Fruit fly (Drosophila melanogaster) whole organism, embryonic: ENCODE results near the gene CG31650.

Experiments used
- B-H2 ChIP-seq: fragments of 200-800 bp; sonication (Bioruptor generic); optimal IDR thresholded peaks from 2 replicates; lab custom pipeline; 2018; ENCODE audit warnings: missing biosample characterization, mild to moderate bottlenecking, missing genetic modification characterization
- Bdp1 ChIP-seq: fragments of 200-800 bp; sonication (Bioruptor generic); optimal IDR thresholded peaks from 3 replicates; lab custom pipeline; 2016; ENCODE audit warnings: missing biosample characterization, missing genetic modification characterization
- CG10209 ChIP-seq: fragments of 200-800 bp; sonication (Bioruptor generic); optimal IDR thresholded peaks from 3 replicates; lab custom pipeline; 2017; ENCODE audit warnings: missing biosample characterization, mild to moderate bottlenecking, missing genetic modification characterization, missing genetic modification reagents
- CG12659 ChIP-seq: fragments of 200-800 bp; sonication (Bioruptor generic); optimal IDR thresholded peaks from 3 replicates; lab custom pipeline; 2017; ENCODE audit warnings: mild to moderate bottlenecking, missing biosample characterization, missing genetic modification reagents, missing genetic modification characterization
- CG14050 ChIP-seq: fragments of 200-800 bp; sonication (Bioruptor generic); IDR thresholded peaks from 3 replicates; pipeline ENCODE4 v1.3.6; 2022; ENCODE audit warnings: missing biosample characterization, missing genetic modification characterization
- CG15073 ChIP-seq: fragments of 200-800 bp; sonication (Bioruptor generic); optimal IDR thresholded peaks from 2 replicates; lab custom pipeline; 2016; ENCODE audit warnings: missing biosample characterization, missing genetic modification characterization
- CG15269 ChIP-seq: fragments of 200-800 bp; sonication (Bioruptor generic); optimal IDR thresholded peaks from 2 replicates; lab custom pipeline; 2018; ENCODE audit warnings: missing biosample characterization, mild to moderate bottlenecking, missing genetic modification characterization, moderate library complexity
- CG15601 ChIP-seq: fragments of 200-800 bp; sonication (Bioruptor generic); optimal IDR thresholded peaks from 3 replicates; lab custom pipeline; 2019; ENCODE audit warnings: missing biosample characterization, mild to moderate bottlenecking, missing genetic modification characterization, moderate library complexity
- CG15696 ChIP-seq: fragments of 200-800 bp; sonication (Bioruptor generic); optimal IDR thresholded peaks from 2 replicates; lab custom pipeline; 2019; ENCODE audit warnings: missing biosample characterization, mild to moderate bottlenecking, missing genetic modification characterization, moderate library complexity
- CG16815 ChIP-seq: fragments of 200-800 bp; sonication (Bioruptor generic); optimal IDR thresholded peaks from 3 replicates; lab custom pipeline; 2017; ENCODE audit warnings: missing biosample characterization, mild to moderate bottlenecking, missing genetic modification characterization
- CG17359 ChIP-seq: fragments of 200-800 bp; sonication (Bioruptor generic); optimal IDR thresholded peaks from 3 replicates; lab custom pipeline; 2018; ENCODE audit warnings: missing biosample characterization, mild to moderate bottlenecking, missing genetic modification characterization, moderate library complexity
- CG18619 ChIP-seq: fragments of 200-800 bp; sonication (Bioruptor generic); optimal IDR thresholded peaks from 3 replicates; lab custom pipeline; 2017; ENCODE audit warnings: missing biosample characterization, mild to moderate bottlenecking, missing genetic modification characterization
- CG2120 ChIP-seq: fragments of 200-800 bp; sonication (Bioruptor generic); optimal IDR thresholded peaks from 3 replicates; lab custom pipeline; 2016; ENCODE audit warnings: missing biosample characterization, missing genetic modification characterization
- CG2678 ChIP-seq: fragments of 200-800 bp; sonication (Bioruptor generic); optimal IDR thresholded peaks from 3 replicates; lab custom pipeline; 2019; ENCODE audit warnings: missing biosample characterization, mild to moderate bottlenecking, missing genetic modification characterization, moderate library complexity
- CG3281 ChIP-seq: fragments of 200-800 bp; sonication (Bioruptor generic); optimal IDR thresholded peaks from 3 replicates; lab custom pipeline; 2017; ENCODE audit warnings: missing biosample characterization, mild to moderate bottlenecking, missing genetic modification characterization
- CG8281 ChIP-seq: fragments of 200-800 bp; sonication (Bioruptor generic); optimal IDR thresholded peaks from 2 replicates; lab custom pipeline; 2018; ENCODE audit warnings: missing biosample characterization, mild to moderate bottlenecking, missing genetic modification characterization, moderate library complexity
- CG9437 ChIP-seq: fragments of 200-800 bp; sonication (Bioruptor generic); optimal IDR thresholded peaks from 2 replicates; lab custom pipeline; 2018; ENCODE audit warnings: missing biosample characterization, mild to moderate bottlenecking, missing genetic modification characterization
- D19A ChIP-seq: fragments of 200-800 bp; optimal IDR thresholded peaks from 3 replicates; lab custom pipeline; 2019; ENCODE audit warnings: missing biosample characterization, mild to moderate bottlenecking, missing genetic modification characterization, moderate library complexity
- Hand ChIP-seq: fragments of 200-800 bp; sonication (Bioruptor generic); optimal IDR thresholded peaks from 2 replicates; lab custom pipeline; 2017; ENCODE audit warnings: mild to moderate bottlenecking, missing biosample characterization, missing genetic modification reagents, missing genetic modification characterization
- HmgZ ChIP-seq: fragments of 200-800 bp; sonication (Bioruptor generic); optimal IDR thresholded peaks from 2 replicates; lab custom pipeline; 2018; ENCODE audit warnings: missing biosample characterization, mild to moderate bottlenecking, missing genetic modification characterization
- Hmr ChIP-seq: fragments of 200-800 bp; sonication (Bioruptor generic); optimal IDR thresholded peaks from 3 replicates; lab custom pipeline; 2017; ENCODE audit warnings: mild to moderate bottlenecking, missing biosample characterization, missing genetic modification reagents, missing genetic modification characterization
- Lhr ChIP-seq: fragments of 200-800 bp; sonication (Bioruptor generic); optimal IDR thresholded peaks from 3 replicates; lab custom pipeline; 2017; ENCODE audit warnings: mild to moderate bottlenecking, missing biosample characterization, missing genetic modification reagents, missing genetic modification characterization
- NFAT ChIP-seq: fragments of 200-800 bp; sonication (Bioruptor generic); IDR thresholded peaks from 2 replicates; pipeline ENCODE4 v1.3.6; 2022; ENCODE audit warnings: missing biosample characterization, missing genetic modification characterization
- Stat92E ChIP-seq, 3 experiments: fragments of >200 bp in 2 of 3; fragments of 200-800 bp in 1 of 3; sonication (Bioruptor generic) in 1 of 3; optimal IDR thresholded peaks; 2 replicates each; lab custom pipeline; 2017 to 2019; ENCODE audit warnings: missing biosample characterization in 3 of 3, missing genetic modification characterization in 3 of 3, mild to moderate bottlenecking in 1 of 3, moderate library complexity in 1 of 3
- Taf1 ChIP-seq: fragments of 200-800 bp; sonication (Bioruptor generic); IDR thresholded peaks from 2 replicates; pipeline ENCODE4 v1.3.6; 2022; ENCODE audit warnings: missing biosample characterization, missing genetic modification characterization
- Trl ChIP-seq, 3 experiments: fragments of >200 bp in 2 of 3; fragments of 200-800 bp in 1 of 3; sonication (Bioruptor generic) in 1 of 3; optimal IDR thresholded peaks; 2 replicates in 1 of 3; 3 replicates in 2 of 3; lab custom pipeline; 2016 to 2017; ENCODE audit warnings: missing biosample characterization in 1 of 3, missing genetic modification characterization in 1 of 3
- Usf ChIP-seq: fragments of 200-800 bp; sonication (Bioruptor generic); optimal IDR thresholded peaks from 2 replicates; lab custom pipeline; 2017; ENCODE audit warnings: missing genotype, missing biosample characterization, missing genetic modification characterization
- dm ChIP-seq: fragments of 200-800 bp; sonication (Bioruptor generic); optimal IDR thresholded peaks from 3 replicates; lab custom pipeline; 2016; ENCODE audit warnings: missing biosample characterization, missing genetic modification characterization
- dmrt11E ChIP-seq: fragments of 200-800 bp; sonication (Bioruptor generic); optimal IDR thresholded peaks from 3 replicates; lab custom pipeline; 2018; ENCODE audit warnings: missing biosample characterization, mild to moderate bottlenecking, missing genetic modification characterization, moderate library complexity
- emc ChIP-seq: fragments of 200-800 bp; sonication (Bioruptor generic); optimal IDR thresholded peaks from 2 replicates; lab custom pipeline; 2016; ENCODE audit warnings: missing biosample characterization, missing genetic modification characterization
- gsb-n ChIP-seq: fragments of 200-800 bp; sonication (Bioruptor generic); optimal IDR thresholded peaks from 3 replicates; lab custom pipeline; 2018; ENCODE audit warnings: missing biosample characterization, mild to moderate bottlenecking, missing genetic modification characterization
- hb ChIP-seq: fragments of 200-800 bp; sonication (Bioruptor generic); IDR thresholded peaks from 3 replicates; pipeline ENCODE4 v1.3.6; 2022; ENCODE audit warnings: missing biosample characterization, missing genetic modification characterization; ENCODE audit not compliant: partially characterized antibody
- her ChIP-seq: fragments of 200-800 bp; sonication (Bioruptor generic); optimal IDR thresholded peaks from 2 replicates; lab custom pipeline; 2016; ENCODE audit warnings: missing biosample characterization, missing genetic modification characterization
- lmd ChIP-seq: fragments of 200-800 bp; sonication (Bioruptor generic); IDR thresholded peaks from 2 replicates; pipeline ENCODE4 v1.3.6; 2022; ENCODE audit warnings: missing biosample characterization, missing genetic modification characterization
- maf-S ChIP-seq: fragments of 200-800 bp; sonication (Bioruptor generic); optimal IDR thresholded peaks from 2 replicates; lab custom pipeline; 2016; ENCODE audit warnings: missing biosample characterization, missing genetic modification characterization
- nerfin-2 ChIP-seq: fragments of 200-800 bp; sonication (Bioruptor generic); IDR thresholded peaks from 2 replicates; pipeline ENCODE4 v1.3.6; 2022; ENCODE audit warnings: missing biosample characterization, missing genetic modification characterization; ENCODE audit not compliant: partially characterized antibody
- odd ChIP-seq: fragments of 200-800 bp; sonication (Bioruptor generic); optimal IDR thresholded peaks from 2 replicates; lab custom pipeline; 2017; ENCODE audit warnings: missing biosample characterization, mild to moderate bottlenecking, missing genetic modification characterization
- tap ChIP-seq: fragments of 200-800 bp; optimal IDR thresholded peaks from 3 replicates; lab custom pipeline; 2019; ENCODE audit warnings: missing biosample characterization, mild to moderate bottlenecking, missing genetic modification characterization, moderate library complexity
- tio ChIP-seq: fragments of 200-800 bp; sonication (Bioruptor generic); optimal IDR thresholded peaks from 2 replicates; lab custom pipeline; 2017; ENCODE audit warnings: missing biosample characterization, missing genetic modification characterization, inconsistent platforms
- zfh2 ChIP-seq: fragments of 200-800 bp; sonication (Bioruptor generic); optimal IDR thresholded peaks from 2 replicates; lab custom pipeline; 2016; ENCODE audit warnings: missing biosample characterization, missing genetic modification characterization

The CG31650 gene

DNA sequence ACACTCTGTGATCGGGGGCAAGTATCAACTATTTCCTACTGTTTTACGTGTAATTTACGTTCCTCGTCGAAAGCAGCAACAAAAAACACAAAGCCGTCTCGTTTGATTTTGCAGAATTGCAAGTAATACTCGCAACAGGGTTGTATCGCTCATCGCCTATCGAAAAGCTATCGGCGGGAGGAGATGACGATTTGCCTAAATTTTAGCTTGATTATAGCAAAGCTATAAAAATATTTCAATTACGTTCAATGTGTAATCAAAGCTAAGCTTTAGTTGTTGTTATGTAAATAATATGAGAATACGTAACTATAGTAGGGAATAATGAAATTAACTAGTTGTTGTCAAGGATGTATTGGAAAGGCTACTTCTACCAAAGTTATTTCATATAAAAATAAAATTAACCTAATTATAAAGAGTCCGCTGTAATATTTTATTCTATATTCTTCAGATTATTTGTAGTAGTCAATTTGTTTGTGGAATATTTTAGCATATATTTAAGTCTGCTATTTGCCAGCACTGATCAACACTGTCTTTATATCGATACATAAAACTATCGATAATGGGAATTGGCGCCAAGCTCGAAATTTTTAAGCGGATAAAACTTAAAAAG, 15.2 kb upstream of the CG31650 start, which contains the start of gene Rpn11 (continued):
- TF ChIP-seq CG2120 (peak; percentile 68), emc (no peak), Bdp1 (peak; percentile 15), B-H2 (GFP tag; lab: Kevin White, UChicago) (peak; percentile 59), CG17359 (tag; lab: Kevin White, UChicago) (peak; percentile 53), Taf1 (GFP tag; lab: Robert Waterston, UW) (no peak), CG18619 (GFP tag; lab: Kevin White, UChicago) (peak; percentile 35), odd (GFP tag; lab: Kevin White, UChicago) (peak; percentile 0), CG15601 (tag; lab: Kevin White, UChicago) (peak; percentile 56), CG16815 (GFP tag; lab: Kevin White, UChicago) (peak; percentile 44), HmgZ (peak; percentile 40), Trl (optimal IDR thresholded peaks at IDR 0.05; lab: Kevin White, UChicago) (no peak), Trl (GFP tag; optimal IDR thresholded peaks at IDR 0.05; lab: Kevin White, UChicago) (peak; percentile 54), tio (GFP tag; lab: Kevin White, UChicago) (peak; percentile 45), NFAT (GFP tag; lab: Robert Waterston, UW) (0 out of 2 replicates have a peak, but pooled peaks have one; percentile 34), Lhr (GFP tag; lab: Kevin White, UChicago) (peak; percentile 43), nerfin-2 (no peak), D19A (tag; lab: Kevin White, UChicago) (peak; percentile 37), dmrt11E (peak; percentile 70), zfh2 (GFP tag; lab: Kevin White, UChicago) (peak; percentile 36), her (no peak), CG14050 (GFP tag; lab: Robert Waterston, UW) (no peak), Hand (GFP tag; lab: Kevin White, UChicago) (peak; percentile 33), CG2678 (tag; lab: Kevin White, UChicago) (peak; percentile 75), CG9437 (GFP tag; lab: Kevin White, UChicago) (peak; percentile 55), maf-S (peak; percentile 25), CG15073 (GFP tag; lab: Kevin White, UChicago) (no peak), CG10209 (GFP tag; lab: Kevin White, UChicago) (peak; percentile 58), Hmr (GFP tag; lab: Kevin White, UChicago) (peak; percentile 53), lmd (GFP tag; lab: Robert Waterston, UW) (no peak; the same call in 1 of the 2 replicates), dm (GFP tag; lab: Kevin White, UChicago) (no peak), CG8281 (tag; lab: Kevin White, UChicago) (no peak), Stat92E (GFP tag; optimal IDR thresholded peaks at IDR 0.05; lab: Kevin White, UChicago) (no peak), CG3281 (GFP tag; lab: Kevin White, UChicago) (peak; percentile 54), CG12659 (GFP tag; lab: Kevin White, UChicago) (peak; percentile 71), tap (peak; percentile 53), CG15269 (peak; percentile 69), hb (GFP tag; lab: Robert Waterston, UW) (no peak), CG15696 (tag; lab: Kevin White, UChicago) (peak; percentile 66), gsb-n (peak; percentile 47), Usf (GFP tag; lab: Kevin White, UChicago) (peak; percentile 7)
